Fruit fly (Drosophila melanogaster): Measurements from ENCODE around the gene zuc.

DNA sequence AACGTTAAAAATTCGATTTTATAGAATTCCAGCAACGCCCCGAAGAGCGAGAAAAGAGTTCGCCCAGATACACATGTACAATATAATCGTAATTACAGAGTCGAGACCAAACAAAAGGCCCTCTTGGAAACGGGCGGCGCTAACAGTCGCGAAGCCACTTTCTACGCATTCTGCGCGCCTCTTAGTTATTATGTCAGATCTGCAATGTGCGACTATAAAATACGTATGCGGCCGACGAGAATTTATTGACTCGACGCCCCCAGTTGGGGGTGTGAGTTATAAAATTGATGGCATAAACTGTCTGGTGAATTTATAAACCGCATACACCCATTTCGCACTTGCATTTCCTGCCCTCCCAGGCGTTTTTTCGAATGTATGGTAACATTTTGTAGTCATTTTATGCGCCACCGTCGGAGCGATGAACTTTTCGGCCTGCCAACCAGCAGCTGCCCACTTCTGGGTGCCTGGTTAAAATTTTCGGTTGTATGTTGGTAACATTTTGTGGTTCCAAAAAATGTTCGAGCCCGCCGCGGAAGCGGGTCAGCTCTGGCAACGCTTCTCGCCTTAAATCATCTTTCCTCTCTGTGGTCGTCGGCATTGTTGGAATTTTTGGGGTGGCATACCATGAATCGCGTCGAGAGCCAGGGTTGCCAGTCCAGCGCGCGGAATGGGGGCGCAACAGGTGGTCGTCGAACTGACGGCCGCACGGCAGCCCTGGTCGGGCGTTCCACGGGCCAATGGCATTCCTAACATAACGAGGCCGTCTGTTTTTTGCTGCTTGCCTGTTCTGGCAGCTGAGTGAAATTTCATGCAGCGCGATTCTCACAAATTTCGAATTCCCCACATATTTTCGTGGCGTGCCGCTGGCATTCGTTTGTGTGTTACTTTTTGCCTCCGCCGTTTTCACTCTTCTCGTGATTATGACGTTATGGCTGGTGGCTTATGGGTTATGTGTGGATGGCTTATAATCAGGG lies 22.3 kb upstream of the zuc start:
- TF ChIP-seq pdm3 (GFP tag; optimal IDR thresholded peaks at IDR 0.05) (peak; percentile 52), CG34406 (GFP tag; optimal IDR thresholded peaks at IDR 0.05) (peak; percentile 29), Eip78C (GFP tag) (peak; percentile 86), CG8119 (GFP tag; IDR thresholded peaks at IDR 0.05) (no peak), acj6 (GFP tag; optimal IDR thresholded peaks at IDR 0.05) (peak; percentile 22), OdsH (GFP tag; optimal IDR thresholded peaks at IDR 0.05) (peak; percentile 31), Eip93F (GFP tag; optimal IDR thresholded peaks at IDR 0.05) (no peak), CG31627 (GFP tag; optimal IDR thresholded peaks at IDR 0.05) (peak; percentile 73), Blimp-1 (GFP tag; optimal IDR thresholded peaks at IDR 0.05) (peak; percentile 74)

Data from whole organism, prepupa.